Fruit fly (Drosophila melanogaster) whole organism, embryonic: ENCODE data around the gene CG10333.

ENCODE experiments used
- Ada2b ChIP-seq: fragments of 200-800 bp; sonication (Bioruptor generic); IDR thresholded peaks from 2 replicates; pipeline ENCODE4 v1.3.6; 2022; ENCODE audit warnings: missing biosample characterization, missing genetic modification characterization
- Awh ChIP-seq: fragments of 200-800 bp; sonication (Bioruptor generic); IDR thresholded peaks from 2 replicates; pipeline ENCODE4, ENCODE4 v1.3.6; 2022; ENCODE audit warnings: missing biosample characterization, missing genetic modification characterization
- CG1024 ChIP-seq: fragments of 200-800 bp; sonication (Bioruptor generic); IDR thresholded peaks from 2 replicates; pipeline ENCODE4 v1.3.6; 2022; ENCODE audit warnings: missing biosample characterization, missing genetic modification characterization
- CG10431 ChIP-seq: fragments of 200-800 bp; sonication (Bioruptor generic); optimal IDR thresholded peaks from 3 replicates; lab custom pipeline; 2018; ENCODE audit warnings: missing biosample characterization, mild to moderate bottlenecking, missing genetic modification characterization
- CG11456 ChIP-seq: fragments of 200-800 bp; sonication (Bioruptor generic); IDR thresholded peaks from 3 replicates; pipeline ENCODE4 v1.3.6; 2022; ENCODE audit warnings: missing biosample characterization, missing genetic modification characterization
- CG11504 ChIP-seq: fragments of 200-800 bp; sonication (Bioruptor generic); optimal IDR thresholded peaks from 3 replicates; lab custom pipeline; 2019; ENCODE audit warnings: missing biosample characterization, mild to moderate bottlenecking, missing genetic modification characterization, moderate library complexity
- CG13775 ChIP-seq: fragments of 200-800 bp; sonication (Bioruptor generic); optimal IDR thresholded peaks from 3 replicates; lab custom pipeline; 2017; ENCODE audit warnings: missing biosample characterization, mild to moderate bottlenecking, missing genetic modification characterization
- CG14667 ChIP-seq: fragments of 200-800 bp; sonication (Bioruptor generic); IDR thresholded peaks from 2 replicates; pipeline ENCODE4 v1.3.6; 2022; ENCODE audit warnings: missing biosample characterization, missing genetic modification characterization
- CG17361 ChIP-seq: fragments of 200-800 bp; sonication (Bioruptor generic); IDR thresholded peaks from 3 replicates; pipeline ENCODE4 v1.3.6; 2022; ENCODE audit warnings: missing biosample characterization, missing genetic modification characterization
- CG17385 ChIP-seq: fragments of 200-800 bp; sonication (Bioruptor generic); optimal IDR thresholded peaks from 3 replicates; lab custom pipeline; 2018; ENCODE audit warnings: missing biosample characterization, mild to moderate bottlenecking, missing genetic modification characterization
- CG17802 ChIP-seq: fragments of 200-800 bp; sonication (Bioruptor generic); optimal IDR thresholded peaks from 2 replicates; lab custom pipeline; 2018; ENCODE audit warnings: missing biosample characterization, mild to moderate bottlenecking, missing genetic modification characterization, moderate library complexity
- CG17829 ChIP-seq: fragments of 200-800 bp; optimal IDR thresholded peaks from 2 replicates; lab custom pipeline; 2019; ENCODE audit warnings: missing biosample characterization, mild to moderate bottlenecking, missing genetic modification characterization, moderate library complexity
- CG2199 ChIP-seq: fragments of 200-800 bp; sonication (Bioruptor generic); IDR thresholded peaks from 3 replicates; pipeline ENCODE4 v1.3.6; 2022; ENCODE audit warnings: missing biosample characterization, missing genetic modification characterization
- CG2202 ChIP-seq: fragments of 200-800 bp; sonication (Bioruptor generic); optimal IDR thresholded peaks from 2 replicates; lab custom pipeline; 2018; ENCODE audit warnings: missing biosample characterization, mild to moderate bottlenecking, missing genetic modification characterization
- CG3065 ChIP-seq: fragments of 200-800 bp; sonication (Bioruptor generic); optimal IDR thresholded peaks from 2 replicates; lab custom pipeline; 2016; ENCODE audit warnings: missing biosample characterization, missing genetic modification characterization
- CG31441 ChIP-seq: fragments of 200-800 bp; sonication (Bioruptor generic); IDR thresholded peaks from 2 replicates; pipeline ENCODE4 v1.3.6; 2022; ENCODE audit warnings: missing biosample characterization, missing genetic modification characterization
- CG32767 ChIP-seq: fragments of 200-800 bp; sonication (Bioruptor generic); IDR thresholded peaks from 2 replicates; pipeline ENCODE4 v1.3.6; 2022; ENCODE audit warnings: missing biosample characterization, missing genetic modification characterization
- CG3726 ChIP-seq: fragments of 200-800 bp; sonication (Bioruptor generic); IDR thresholded peaks from 3 replicates; pipeline ENCODE4, ENCODE4 v1.3.6; 2022; ENCODE audit warnings: missing biosample characterization, missing genetic modification characterization
- CG4820 ChIP-seq: fragments of 200-800 bp; sonication (Bioruptor generic); optimal IDR thresholded peaks from 3 replicates; lab custom pipeline; 2016; ENCODE audit warnings: missing biosample characterization, missing genetic modification characterization
- CG6683 ChIP-seq: fragments of 200-800 bp; sonication (Bioruptor generic); optimal IDR thresholded peaks from 2 replicates; lab custom pipeline; 2017; ENCODE audit warnings: missing biosample characterization, mild to moderate bottlenecking, missing genetic modification characterization, missing genetic modification reagents
- CG7745 ChIP-seq: fragments of 200-800 bp; sonication (Bioruptor generic); optimal IDR thresholded peaks from 2 replicates; lab custom pipeline; 2018; ENCODE audit warnings: missing biosample characterization, mild to moderate bottlenecking, missing genetic modification characterization, moderate library complexity
- CG7928 ChIP-seq: fragments of 200-800 bp; sonication (Bioruptor generic); optimal IDR thresholded peaks from 2 replicates; lab custom pipeline; 2017; ENCODE audit warnings: missing biosample characterization, mild to moderate bottlenecking, missing genetic modification characterization
- CG8281 ChIP-seq: fragments of 200-800 bp; sonication (Bioruptor generic); optimal IDR thresholded peaks from 2 replicates; lab custom pipeline; 2018; ENCODE audit warnings: missing biosample characterization, mild to moderate bottlenecking, missing genetic modification characterization, moderate library complexity
- CG9437 ChIP-seq: fragments of 200-800 bp; sonication (Bioruptor generic); optimal IDR thresholded peaks from 2 replicates; lab custom pipeline; 2018; ENCODE audit warnings: missing biosample characterization, mild to moderate bottlenecking, missing genetic modification characterization
- Dip3 ChIP-seq: fragments of 200-800 bp; sonication (Bioruptor generic); optimal IDR thresholded peaks from 3 replicates; lab custom pipeline; 2016; ENCODE audit warnings: missing biosample characterization, missing genetic modification characterization
- Drgx ChIP-seq: fragments of 200-800 bp; sonication (Bioruptor generic); IDR thresholded peaks from 2 replicates; pipeline ENCODE4 v1.3.6; 2022; ENCODE audit warnings: missing biosample characterization, missing genetic modification characterization
- Fer2 ChIP-seq: fragments of 200-800 bp; sonication (Bioruptor generic); optimal IDR thresholded peaks from 2 replicates; lab custom pipeline; 2018; ENCODE audit warnings: missing biosample characterization, mild to moderate bottlenecking, missing genetic modification characterization, moderate library complexity
- MESR4 ChIP-seq: fragments of 200-800 bp; sonication (Bioruptor generic); optimal IDR thresholded peaks from 2 replicates; lab custom pipeline; 2018; ENCODE audit warnings: missing biosample characterization, mild to moderate bottlenecking, missing genetic modification characterization, moderate library complexity
- Med ChIP-seq: fragments of 200-800 bp; sonication (Bioruptor generic); peaks from one replicate; lab custom pipeline; 2016; ENCODE audit warnings: missing biosample characterization, missing genetic modification characterization, mild to moderate bottlenecking, inconsistent platforms, moderate library complexity
- ash1 ChIP-seq: fragments of 200-800 bp; sonication (Bioruptor generic); optimal IDR thresholded peaks from 2 replicates; lab custom pipeline; 2018; ENCODE audit warnings: missing biosample characterization, mild to moderate bottlenecking, missing genetic modification characterization
- caup ChIP-seq: fragments of 200-800 bp; sonication (Bioruptor generic); optimal IDR thresholded peaks from 3 replicates; lab custom pipeline; 2017; ENCODE audit warnings: missing biosample characterization, mild to moderate bottlenecking, missing genetic modification characterization, moderate library complexity; ENCODE audit not compliant: severe bottlenecking
- ci ChIP-seq: fragments of 200-800 bp; sonication (Bioruptor generic); IDR thresholded peaks from 3 replicates; pipeline ENCODE4 v1.3.6; 2022; ENCODE audit warnings: missing biosample characterization, missing genetic modification characterization
- cwo ChIP-seq: fragments of 200-800 bp; sonication (Bioruptor generic); optimal IDR thresholded peaks from 3 replicates; lab custom pipeline; 2017; ENCODE audit warnings: missing biosample characterization, missing genetic modification characterization, mild to moderate bottlenecking, moderate library complexity, missing genetic modification reagents
- da ChIP-seq: fragments of 200-800 bp; sonication (Bioruptor generic); optimal IDR thresholded peaks from 2 replicates; lab custom pipeline; 2016; ENCODE audit warnings: missing biosample characterization, missing genetic modification characterization
- dpn ChIP-seq, 2 experiments: fragments of 200-800 bp; sonication (Bioruptor generic); optimal IDR thresholded peaks; 3 replicates each; lab custom pipeline; 2016; ENCODE audit warnings: missing biosample characterization in 2 of 2, missing genetic modification characterization in 2 of 2
- eve ChIP-seq, 2 experiments: fragments of >200 bp; optimal IDR thresholded peaks; 2 replicates each; lab custom pipeline; 2017; ENCODE audit warnings: missing biosample characterization in 2 of 2, missing genetic modification characterization in 2 of 2
- ewg ChIP-seq: fragments of 200-800 bp; sonication (Bioruptor generic); optimal IDR thresholded peaks from 3 replicates; lab custom pipeline; 2017; ENCODE audit warnings: mild to moderate bottlenecking, missing biosample characterization, missing genetic modification reagents, missing genetic modification characterization
- eyg ChIP-seq: fragments of 200-800 bp; sonication (Bioruptor generic); optimal IDR thresholded peaks from 3 replicates; lab custom pipeline; 2016; ENCODE audit warnings: missing biosample characterization, missing genetic modification characterization
- gce ChIP-seq: fragments of 200-800 bp; sonication (Bioruptor generic); IDR thresholded peaks from 3 replicates; pipeline ENCODE4 v1.3.6; 2022; ENCODE audit warnings: missing biosample characterization, missing genetic modification characterization
- gem ChIP-seq: fragments of 200-800 bp; sonication (Bioruptor generic); optimal IDR thresholded peaks from 2 replicates; lab custom pipeline; 2019; ENCODE audit warnings: missing biosample characterization, mild to moderate bottlenecking, missing genetic modification characterization, moderate library complexity
- gsb ChIP-seq: fragments of 200-800 bp; sonication (Bioruptor generic); IDR thresholded peaks from 2 replicates; pipeline ENCODE4 v1.3.6; 2022; ENCODE audit warnings: missing biosample characterization, missing genetic modification characterization
- h ChIP-seq: fragments of >200 bp; optimal IDR thresholded peaks from 2 replicates; lab custom pipeline; 2017
- lab ChIP-seq: fragments of 200-800 bp; sonication (Bioruptor generic); optimal IDR thresholded peaks from 3 replicates; lab custom pipeline; 2017; ENCODE audit warnings: missing biosample characterization, missing genetic modification characterization, mild to moderate bottlenecking, moderate library complexity, missing genetic modification reagents
- maf-S ChIP-seq: fragments of 200-800 bp; sonication (Bioruptor generic); optimal IDR thresholded peaks from 2 replicates; lab custom pipeline; 2016; ENCODE audit warnings: missing biosample characterization, missing genetic modification characterization
- nom ChIP-seq: fragments of 200-800 bp; sonication (Bioruptor generic); optimal IDR thresholded peaks from 2 replicates; lab custom pipeline; 2017; ENCODE audit warnings: missing biosample characterization, missing genetic modification characterization, mild to moderate bottlenecking, moderate library complexity, missing genetic modification reagents
- oc ChIP-seq: fragments of 200-800 bp; sonication (Bioruptor generic); optimal IDR thresholded peaks from 2 replicates; lab custom pipeline; 2018; ENCODE audit warnings: missing biosample characterization, mild to moderate bottlenecking, missing genetic modification characterization, moderate library complexity
- pnt ChIP-seq: fragments of 200-800 bp; sonication (Bioruptor generic); optimal IDR thresholded peaks from 3 replicates; lab custom pipeline; 2016; ENCODE audit warnings: missing biosample characterization, missing genetic modification characterization
- rib ChIP-seq: fragments of 200-800 bp; sonication (Bioruptor generic); IDR thresholded peaks from 2 replicates; pipeline ENCODE4 v1.3.6; 2022; ENCODE audit warnings: missing biosample characterization, missing genetic modification characterization
- sd ChIP-seq: fragments of 200-800 bp; sonication (Bioruptor generic); optimal IDR thresholded peaks from 3 replicates; lab custom pipeline; 2018; ENCODE audit warnings: missing biosample characterization, mild to moderate bottlenecking, missing genetic modification characterization, moderate library complexity
- tio ChIP-seq: fragments of 200-800 bp; sonication (Bioruptor generic); optimal IDR thresholded peaks from 2 replicates; lab custom pipeline; 2017; ENCODE audit warnings: missing biosample characterization, missing genetic modification characterization, inconsistent platforms
- vnd ChIP-seq: fragments of 200-800 bp; sonication (Bioruptor generic); IDR thresholded peaks from 3 replicates; pipeline ENCODE4 v1.3.6; 2022; ENCODE audit warnings: missing biosample characterization, missing genetic modification characterization; ENCODE audit not compliant: partially characterized antibody
- wdn ChIP-seq: fragments of 200-800 bp; sonication (Bioruptor generic); IDR thresholded peaks from 2 replicates; pipeline ENCODE4 v1.3.6; 2022; ENCODE audit warnings: missing biosample characterization, missing genetic modification characterization

Gene CG10333

dm6 chr2L:18628104-18628503 is 21.5 kb downstream of the CG10333 start:
- no peak for TF ChIP-seq CG17385 (GFP tag; lab: Kevin White, UChicago)
- no peak for TF ChIP-seq CG2199
- 0 out of 2 replicates have a peak, but pooled peaks have one; percentile 4 for TF ChIP-seq Awh
- no peak for TF ChIP-seq CG6683 (GFP tag; lab: Kevin White, UChicago)
- no peak for TF ChIP-seq CG31441 (GFP tag; lab: Robert Waterston, UW)
- TF ChIP-seq oc (tag; lab: Kevin White, UChicago), result no peak
- TF ChIP-seq cwo, result no peak
- TF ChIP-seq gem (tag; lab: Kevin White, UChicago), result peak; percentile 11
- no peak for TF ChIP-seq CG32767
- TF ChIP-seq eyg (GFP tag; lab: Kevin White, UChicago), result no peak
- no peak for TF ChIP-seq Ada2b
- no peak for TF ChIP-seq tio (GFP tag; lab: Kevin White, UChicago)
- TF ChIP-seq maf-S, result no peak
- TF ChIP-seq CG1024, result no peak
- no peak for TF ChIP-seq CG10431 (GFP tag; lab: Kevin White, UChicago)
- no peak for TF ChIP-seq lab (GFP tag; lab: Kevin White, UChicago)
- TF ChIP-seq Dip3 (GFP tag; lab: Kevin White, UChicago), result no peak
- no peak for TF ChIP-seq caup (GFP tag; lab: Kevin White, UChicago)
- TF ChIP-seq CG3726 (GFP tag; lab: Robert Waterston, UW), result no peak
- no peak for TF ChIP-seq gsb (GFP tag; lab: Robert Waterston, UW)
- no peak for TF ChIP-seq Fer2 (tag; lab: Kevin White, UChicago)
- no peak for TF ChIP-seq ewg (GFP tag; lab: Kevin White, UChicago)
- TF ChIP-seq eve (GFP tag; optimal IDR thresholded peaks at IDR 0.05; lab: Kevin White, UChicago), result no peak
- no peak for TF ChIP-seq CG2202 (tag; lab: Kevin White, UChicago)
- peak; percentile 82 for TF ChIP-seq Drgx (GFP tag; lab: Robert Waterston, UW)
- TF ChIP-seq CG11456, result no peak
- TF ChIP-seq Med, result peak; percentile 43
- no peak for TF ChIP-seq CG8281 (tag; lab: Kevin White, UChicago)
- no peak for TF ChIP-seq sd (tag; lab: Kevin White, UChicago)
- TF ChIP-seq pnt (GFP tag; lab: Kevin White, UChicago), result no peak
- TF ChIP-seq CG7928, result no peak
- TF ChIP-seq CG17829, result no peak
- no peak for TF ChIP-seq dpn (GFP tag; optimal IDR thresholded peaks at IDR 0.05; lab: Kevin White, UChicago)
- no peak for TF ChIP-seq CG4820 (GFP tag; lab: Kevin White, UChicago)
- TF ChIP-seq gce, result no peak
- TF ChIP-seq nom (GFP tag; lab: Kevin White, UChicago), result peak; percentile 18
- no peak for TF ChIP-seq CG3065 (GFP tag; lab: Kevin White, UChicago)
- TF ChIP-seq CG7745, result no peak
- TF ChIP-seq da, result no peak
- 0 out of 3 replicates have a peak, but pooled peaks have one; percentile 9 for TF ChIP-seq ci (GFP tag; lab: Robert Waterston, UW)
- TF ChIP-seq vnd (GFP tag; lab: Robert Waterston, UW), result no peak
- no peak for TF ChIP-seq h
- TF ChIP-seq CG14667 (GFP tag; lab: Robert Waterston, UW), result no peak
- TF ChIP-seq CG17802 (tag; lab: Kevin White, UChicago), result no peak
- TF ChIP-seq CG9437, result no peak
- no peak for TF ChIP-seq CG17361
- no peak for TF ChIP-seq ash1 (GFP tag; lab: Kevin White, UChicago)
- TF ChIP-seq MESR4 (GFP tag; lab: Kevin White, UChicago), result no peak
- TF ChIP-seq wdn, result no peak
- no peak for TF ChIP-seq CG13775 (GFP tag; lab: Kevin White, UChicago)
- TF ChIP-seq CG11504 (tag; lab: Kevin White, UChicago), result peak; percentile 5
- TF ChIP-seq rib (GFP tag; lab: Robert Waterston, UW), result no peak
